Fruit fly (Drosophila melanogaster) whole organism, embryonic: ENCODE data around the gene CG15772.

ENCODE experiments used
- B-H2 ChIP-seq: fragments of 200-800 bp; sonication (Bioruptor generic); optimal IDR thresholded peaks from 2 replicates; lab custom pipeline; 2018; ENCODE audit warnings: missing biosample characterization, mild to moderate bottlenecking, missing genetic modification characterization
- CG10147 ChIP-seq: fragments of 200-800 bp; sonication (Bioruptor generic); optimal IDR thresholded peaks from 2 replicates; lab custom pipeline; 2019; ENCODE audit warnings: missing biosample characterization, mild to moderate bottlenecking, missing genetic modification characterization, moderate library complexity
- CG10959 ChIP-seq: fragments of 200-800 bp; sonication (Bioruptor generic); IDR thresholded peaks from 2 replicates; pipeline ENCODE4 v1.3.6; 2022; ENCODE audit warnings: missing biosample characterization, missing genetic modification characterization
- CG12744 ChIP-seq: fragments of 200-800 bp; sonication (Bioruptor generic); optimal IDR thresholded peaks from 2 replicates; lab custom pipeline; 2016; ENCODE audit warnings: missing biosample characterization, missing genetic modification characterization
- CG13287 ChIP-seq: fragments of 200-800 bp; sonication (Bioruptor generic); IDR thresholded peaks from 2 replicates; pipeline ENCODE4 v1.3.6; 2022; ENCODE audit warnings: missing biosample characterization, missing genetic modification characterization; ENCODE audit not compliant: partially characterized antibody
- CG16815 ChIP-seq: fragments of 200-800 bp; sonication (Bioruptor generic); optimal IDR thresholded peaks from 3 replicates; lab custom pipeline; 2017; ENCODE audit warnings: missing biosample characterization, mild to moderate bottlenecking, missing genetic modification characterization
- CG17568 ChIP-seq: fragments of 200-800 bp; sonication (Bioruptor generic); optimal IDR thresholded peaks from 2 replicates; lab custom pipeline; 2018; ENCODE audit warnings: missing biosample characterization, mild to moderate bottlenecking, missing genetic modification characterization, moderate library complexity
- CG17802 ChIP-seq: fragments of 200-800 bp; sonication (Bioruptor generic); optimal IDR thresholded peaks from 2 replicates; lab custom pipeline; 2018; ENCODE audit warnings: missing biosample characterization, mild to moderate bottlenecking, missing genetic modification characterization, moderate library complexity
- CG17912 ChIP-seq: fragments of 200-800 bp; sonication (Bioruptor generic); optimal IDR thresholded peaks from 2 replicates; lab custom pipeline; 2018; ENCODE audit warnings: missing biosample characterization, mild to moderate bottlenecking, missing genetic modification characterization
- CG30020 ChIP-seq: fragments of 200-800 bp; optimal IDR thresholded peaks from 2 replicates; lab custom pipeline; 2019; ENCODE audit warnings: missing biosample characterization, mild to moderate bottlenecking, missing genetic modification characterization, moderate library complexity
- CG31388 ChIP-seq: fragments of 200-800 bp; sonication (Bioruptor generic); optimal IDR thresholded peaks from 2 replicates; lab custom pipeline; 2016; ENCODE audit warnings: missing biosample characterization, missing genetic modification characterization
- CG4617 ChIP-seq: fragments of 200-800 bp; sonication (Bioruptor generic); optimal IDR thresholded peaks from 3 replicates; lab custom pipeline; 2016; ENCODE audit warnings: missing biosample characterization, missing genetic modification characterization, borderline replicate concordance
- CG6272 ChIP-seq: fragments of 200-800 bp; sonication (Bioruptor generic); IDR thresholded peaks from 2 replicates; pipeline ENCODE4 v1.3.6; 2022; ENCODE audit warnings: missing biosample characterization, missing genetic modification characterization
- CG9609 ChIP-seq: fragments of 200-800 bp; sonication (Bioruptor generic); optimal IDR thresholded peaks from 3 replicates; lab custom pipeline; 2016; ENCODE audit warnings: missing biosample characterization, missing genetic modification characterization
- CG9727 ChIP-seq: fragments of 200-800 bp; sonication (Bioruptor generic); optimal IDR thresholded peaks from 3 replicates; lab custom pipeline; 2017; ENCODE audit warnings: missing biosample characterization, mild to moderate bottlenecking, missing genetic modification characterization
- CG9797 ChIP-seq: fragments of 200-800 bp; sonication (Bioruptor generic); optimal IDR thresholded peaks from 3 replicates; lab custom pipeline; 2018; ENCODE audit warnings: missing biosample characterization, mild to moderate bottlenecking, missing genetic modification characterization
- CG9876 ChIP-seq: fragments of 200-800 bp; sonication (Bioruptor generic); optimal IDR thresholded peaks from 2 replicates; lab custom pipeline; 2016; ENCODE audit warnings: missing biosample characterization, missing genetic modification characterization
- CkIIα-i1 ChIP-seq: fragments of 200-800 bp; sonication (Bioruptor generic); IDR thresholded peaks from 2 replicates; pipeline ENCODE4 v1.3.6; 2022; ENCODE audit warnings: missing biosample characterization, missing genetic modification characterization
- Dek ChIP-seq: fragments of 200-800 bp; sonication (Bioruptor generic); optimal IDR thresholded peaks from 3 replicates; lab custom pipeline; 2019; ENCODE audit warnings: missing biosample characterization, mild to moderate bottlenecking, missing genetic modification characterization, moderate library complexity
- E2f2 ChIP-seq: fragments of 200-800 bp; sonication (Bioruptor generic); IDR thresholded peaks from 2 replicates; pipeline ENCODE4 v1.3.6; 2022; ENCODE audit warnings: missing biosample characterization, missing genetic modification characterization
- Hand ChIP-seq: fragments of 200-800 bp; sonication (Bioruptor generic); optimal IDR thresholded peaks from 2 replicates; lab custom pipeline; 2017; ENCODE audit warnings: mild to moderate bottlenecking, missing biosample characterization, missing genetic modification reagents, missing genetic modification characterization
- Kr ChIP-seq: fragments of 200-800 bp; sonication (Bioruptor generic); optimal IDR thresholded peaks from 2 replicates; lab custom pipeline; 2017; ENCODE audit warnings: missing biosample characterization, mild to moderate bottlenecking, missing genetic modification characterization
- Neu2 ChIP-seq: fragments of 200-800 bp; sonication (Bioruptor generic); optimal IDR thresholded peaks from 3 replicates; lab custom pipeline; 2016; ENCODE audit warnings: missing biosample characterization, missing genetic modification characterization, borderline replicate concordance
- Nf-YC ChIP-seq: fragments of 200-800 bp; optimal IDR thresholded peaks from 3 replicates; lab custom pipeline; 2019; ENCODE audit warnings: missing biosample characterization, mild to moderate bottlenecking, missing genetic modification characterization, moderate library complexity
- Optix ChIP-seq: fragments of 200-800 bp; sonication (Bioruptor generic); IDR thresholded peaks from 3 replicates; pipeline ENCODE4 v1.3.6; 2022; ENCODE audit warnings: missing biosample characterization, missing genetic modification characterization
- Rfx ChIP-seq: fragments of 200-800 bp; sonication (Bioruptor generic); IDR thresholded peaks from 2 replicates; pipeline ENCODE4 v1.3.6; 2022; ENCODE audit warnings: missing biosample characterization, missing genetic modification characterization
- TFAM ChIP-seq: fragments of 200-800 bp; sonication (Bioruptor generic); optimal IDR thresholded peaks from 2 replicates; lab custom pipeline; 2017; ENCODE audit warnings: missing biosample characterization, missing genetic modification characterization, inconsistent platforms
- Trl ChIP-seq, 3 experiments: fragments of >200 bp in 2 of 3; fragments of 200-800 bp in 1 of 3; sonication (Bioruptor generic) in 1 of 3; optimal IDR thresholded peaks; 2 replicates in 1 of 3; 3 replicates in 2 of 3; lab custom pipeline; 2016 to 2017; ENCODE audit warnings: missing biosample characterization in 1 of 3, missing genetic modification characterization in 1 of 3
- cad ChIP-seq: fragments of >200 bp; optimal IDR thresholded peaks from 2 replicates; lab custom pipeline; 2017; ENCODE audit warnings: missing biosample characterization, missing genetic modification characterization
- ewg ChIP-seq: fragments of 200-800 bp; sonication (Bioruptor generic); optimal IDR thresholded peaks from 3 replicates; lab custom pipeline; 2017; ENCODE audit warnings: mild to moderate bottlenecking, missing biosample characterization, missing genetic modification reagents, missing genetic modification characterization
- eyg ChIP-seq: fragments of 200-800 bp; sonication (Bioruptor generic); optimal IDR thresholded peaks from 3 replicates; lab custom pipeline; 2016; ENCODE audit warnings: missing biosample characterization, missing genetic modification characterization
- fd102C ChIP-seq: fragments of 200-800 bp; sonication (Bioruptor generic); optimal IDR thresholded peaks from 2 replicates; lab custom pipeline; 2018; ENCODE audit warnings: missing biosample characterization, mild to moderate bottlenecking, missing genetic modification characterization, moderate library complexity
- gcm2 ChIP-seq: fragments of 200-800 bp; sonication (Bioruptor generic); optimal IDR thresholded peaks from 2 replicates; lab custom pipeline; 2016; ENCODE audit warnings: missing biosample characterization, missing genetic modification characterization
- gem ChIP-seq: fragments of 200-800 bp; sonication (Bioruptor generic); optimal IDR thresholded peaks from 2 replicates; lab custom pipeline; 2019; ENCODE audit warnings: missing biosample characterization, mild to moderate bottlenecking, missing genetic modification characterization, moderate library complexity
- ham ChIP-seq: fragments of 200-800 bp; sonication (Bioruptor generic); IDR thresholded peaks from 2 replicates; pipeline ENCODE4 v1.3.6; 2022; ENCODE audit warnings: missing biosample characterization, missing genetic modification characterization
- hb ChIP-seq: fragments of 200-800 bp; sonication (Bioruptor generic); IDR thresholded peaks from 3 replicates; pipeline ENCODE4 v1.3.6; 2022; ENCODE audit warnings: missing biosample characterization, missing genetic modification characterization; ENCODE audit not compliant: partially characterized antibody
- hbn ChIP-seq: fragments of 200-800 bp; sonication (Bioruptor generic); IDR thresholded peaks from 2 replicates; pipeline ENCODE4 v1.3.6; 2022; ENCODE audit warnings: missing biosample characterization, missing genetic modification characterization; ENCODE audit not compliant: partially characterized antibody
- hth ChIP-seq: fragments of >200 bp; optimal IDR thresholded peaks from 2 replicates; lab custom pipeline; 2017; ENCODE audit warnings: inconsistent platforms
- insv ChIP-seq, 2 experiments: fragments of 200-800 bp; sonication (Bioruptor generic); optimal IDR thresholded peaks; 3 replicates each; lab custom pipeline; 2016 to 2018; ENCODE audit warnings: missing biosample characterization in 2 of 2, missing genetic modification characterization in 2 of 2
- mld ChIP-seq: fragments of 200-800 bp; sonication (Bioruptor generic); IDR thresholded peaks from 3 replicates; pipeline ENCODE4 v1.3.6; 2022; ENCODE audit warnings: missing biosample characterization, missing genetic modification characterization; ENCODE audit not compliant: partially characterized antibody
- pros ChIP-seq: fragments of 200-800 bp; sonication (Bioruptor generic); optimal IDR thresholded peaks from 3 replicates; lab custom pipeline; 2019; ENCODE audit warnings: missing biosample characterization, mild to moderate bottlenecking, missing genetic modification characterization, moderate library complexity
- pum ChIP-seq: fragments of 200-800 bp; sonication (Bioruptor generic); optimal IDR thresholded peaks from 2 replicates; lab custom pipeline; 2016; ENCODE audit warnings: missing biosample characterization, missing genetic modification characterization
- sc ChIP-seq, 3 experiments: fragments of >200 bp in 2 of 3; fragments of 200-800 bp in 1 of 3; sonication (Bioruptor generic) in 1 of 3; optimal IDR thresholded peaks; 2 replicates in 2 of 3; 3 replicates in 1 of 3; lab custom pipeline; 2017; ENCODE audit warnings: mild to moderate bottlenecking in 1 of 3, missing biosample characterization in 1 of 3, missing genetic modification characterization in 1 of 3, missing genetic modification reagents in 1 of 3
- tio ChIP-seq: fragments of 200-800 bp; sonication (Bioruptor generic); optimal IDR thresholded peaks from 2 replicates; lab custom pipeline; 2017; ENCODE audit warnings: missing biosample characterization, missing genetic modification characterization, inconsistent platforms
- ttk ChIP-seq: fragments of 200-800 bp; sonication (Bioruptor generic); IDR thresholded peaks from 2 replicates; pipeline ENCODE4 v2.1.2; 2022; ENCODE audit warnings: missing biosample characterization, missing genetic modification characterization
- unpg ChIP-seq: fragments of 200-800 bp; sonication (Bioruptor generic); optimal IDR thresholded peaks from 3 replicates; lab custom pipeline; 2018; ENCODE audit warnings: missing biosample characterization, mild to moderate bottlenecking, missing genetic modification characterization, moderate library complexity
- z ChIP-seq: fragments of 200-800 bp; sonication (Bioruptor generic); IDR thresholded peaks from 3 replicates; pipeline ENCODE4 v1.3.6; 2022; ENCODE audit warnings: missing biosample characterization, missing genetic modification characterization
- zf30C ChIP-seq: fragments of 200-800 bp; sonication (Bioruptor generic); optimal IDR thresholded peaks from 3 replicates; lab custom pipeline; 2018; ENCODE audit warnings: missing biosample characterization, mild to moderate bottlenecking, missing genetic modification characterization

CG15772 gene

dm6 chrX:5735268-5735941 is 16.6 kb upstream of the CG15772 start (continued):
- TF ChIP-seq CG17568 (GFP tag; lab: Kevin White, UChicago) (peak; percentile 60), hbn (GFP tag; lab: Robert Waterston, UW) (no peak), B-H2 (GFP tag; lab: Kevin White, UChicago) (no peak), CG16815 (peak; percentile 66), sc (optimal IDR thresholded peaks at IDR 0.05; lab: Kevin White, UChicago) (no peak), sc (GFP tag; optimal IDR thresholded peaks at IDR 0.05; lab: Kevin White, UChicago) (no peak), Trl (optimal IDR thresholded peaks at IDR 0.05; lab: Kevin White, UChicago) (no peak), Trl (GFP tag; optimal IDR thresholded peaks at IDR 0.05; lab: Kevin White, UChicago) (peak; percentile 49), hth (lab: Kevin White, UChicago) (no peak), hb (GFP tag; lab: Robert Waterston, UW) (no peak), z (no peak), CG13287 (no peak), CG17802 (tag; lab: Kevin White, UChicago) (no peak), mld (no peak), Nf-YC (tag; lab: Kevin White, UChicago) (peak; percentile 19), eyg (GFP tag; lab: Kevin White, UChicago) (no peak), CG4617 (GFP tag; lab: Kevin White, UChicago) (no peak), fd102C (GFP tag; lab: Kevin White, UChicago) (no peak), CG9876 (GFP tag; lab: Kevin White, UChicago) (no peak), gem (tag; lab: Kevin White, UChicago) (peak; percentile 88), tio (GFP tag; lab: Kevin White, UChicago) (peak; percentile 62), gcm2 (GFP tag; lab: Kevin White, UChicago) (no peak), Kr (GFP tag; lab: Kevin White, UChicago) (no peak), cad (GFP tag; lab: Kevin White, UChicago) (no peak), CG30020 (tag; lab: Kevin White, UChicago) (peak; percentile 10), TFAM (GFP tag; lab: Kevin White, UChicago) (no peak), pros (no peak), CkIIα-i1 (GFP tag; lab: Robert Waterston, UW) (no peak), pum (GFP tag; lab: Kevin White, UChicago) (peak; percentile 60), CG9727 (peak; percentile 66), ttk (GFP tag; lab: Robert Waterston, UW) (peak; percentile 78), Neu2 (GFP tag; lab: Kevin White, UChicago) (no peak), CG10147 (GFP tag; lab: Kevin White, UChicago) (peak; percentile 68), Dek (tag; lab: Kevin White, UChicago) (peak; percentile 78), CG9797 (no peak), zf30C (GFP tag; lab: Kevin White, UChicago) (no peak), ewg (GFP tag; lab: Kevin White, UChicago) (peak; percentile 47), unpg (GFP tag; lab: Kevin White, UChicago) (peak; percentile 85), CG17912 (GFP tag; lab: Kevin White, UChicago) (no peak), CG12744 (GFP tag; lab: Kevin White, UChicago) (peak; percentile 33), Optix (GFP tag; lab: Robert Waterston, UW) (no peak), ham (no peak), Hand (GFP tag; lab: Kevin White, UChicago) (peak; percentile 59), Rfx (peak; percentile 80), CG10959 (GFP tag; lab: Robert Waterston, UW) (0 out of 2 replicates have a peak, but pooled peaks have one; percentile 20), CG6272 (GFP tag; lab: Robert Waterston, UW) (peak; percentile 60), CG31388 (GFP tag; lab: Kevin White, UChicago) (no peak), E2f2 (GFP tag; lab: Robert Waterston, UW) (peak; percentile 51; the same call in 1 of the 2 replicates), insv (GFP tag; optimal IDR thresholded peaks at IDR 0.05; lab: Kevin White, UChicago) (no peak), CG9609 (peak; percentile 32)
